Worm (Caenorhabditis elegans): ENCODE measurements around the gene F37C12.18.

The F37C12.18 gene

ce11 chrIII:7161055-7161454 lies 34.2 kb downstream of the F37C12.18 start, which contains the start of gene rnp-7:
rnp-7 (minus strand) TSS chrIII:7161155.
- TF ChIP-seq elt-1 (tag; optimal IDR thresholded peaks at IDR 0.05) (no peak), mdl-1 (tag; optimal IDR thresholded peaks at IDR 0.05) (no peak), sem-4 (tag; optimal IDR thresholded peaks at IDR 0.05) (no peak), zag-1 (tag; optimal IDR thresholded peaks at IDR 0.05) (no peak), nhr-6 (tag; optimal IDR thresholded peaks at IDR 0.05) (no peak), ztf-1 (GFP tag; conservative IDR thresholded peaks at IDR 0.05) (no peak), alr-1 (tag; optimal IDR thresholded peaks at IDR 0.05) (no peak), ceh-16 (tag; optimal IDR thresholded peaks at IDR 0.05) (no peak), dmd-4 (tag; optimal IDR thresholded peaks at IDR 0.05) (no peak), nhr-11 (tag; optimal IDR thresholded peaks at IDR 0.05) (no peak), unc-39 (tag; optimal IDR thresholded peaks at IDR 0.05) (no peak), lsy-2 (tag; optimal IDR thresholded peaks at IDR 0.05) (no peak), skn-1 (tag; optimal IDR thresholded peaks at IDR 0.05) (no peak), snpc-4 (tag; optimal IDR thresholded peaks at IDR 0.05) (no peak), nhr-23 (tag; optimal IDR thresholded peaks at IDR 0.05) (no peak)

DNA sequence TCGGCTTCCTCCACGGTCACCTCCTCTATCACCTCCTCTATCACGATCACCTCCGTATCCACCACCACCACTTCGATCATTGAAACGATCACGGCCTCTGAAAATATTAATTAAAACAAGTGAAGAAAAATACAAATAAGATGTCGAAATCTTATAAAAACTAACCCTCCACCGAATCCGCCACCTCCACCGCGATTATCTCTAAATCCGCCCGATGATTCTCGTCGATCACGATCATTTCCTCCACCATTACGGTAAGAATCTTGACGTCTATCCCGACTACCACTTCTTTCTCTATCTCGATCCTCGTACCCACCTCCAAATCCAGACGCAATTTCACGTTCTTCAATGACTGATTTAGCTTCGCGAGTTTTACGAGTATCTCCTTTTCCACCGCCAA lies 36.0 kb downstream of the F37C12.18 start:
- TF ChIP-seq nhr-129 (tag; optimal IDR thresholded peaks at IDR 0.05) (no peak), nhr-77 (tag; optimal IDR thresholded peaks at IDR 0.05) (no peak), F13H6.1 (tag; optimal IDR thresholded peaks at IDR 0.05) (no peak), gmeb-1 (tag; optimal IDR thresholded peaks at IDR 0.05) (no peak), lin-11 (tag; optimal IDR thresholded peaks at IDR 0.05) (no peak), sma-3 (GFP tag; optimal IDR thresholded peaks at IDR 0.05) (no peak), nhr-12 (tag; optimal IDR thresholded peaks at IDR 0.05) (no peak)

ce11 chrIII:7158709-7159108 lies 36.5 kb downstream of the F37C12.18 start, which contains the start of gene nuo-4:
nuo-4 (minus strand) TSS chrIII:7158809.
- TF ChIP-seq lin-11 (tag; optimal IDR thresholded peaks at IDR 0.05) (no peak), ztf-4 (tag; optimal IDR thresholded peaks at IDR 0.05) (no peak), alr-1 (tag; optimal IDR thresholded peaks at IDR 0.05) (no peak), nhr-129 (tag; optimal IDR thresholded peaks at IDR 0.05) (no peak)

DNA sequence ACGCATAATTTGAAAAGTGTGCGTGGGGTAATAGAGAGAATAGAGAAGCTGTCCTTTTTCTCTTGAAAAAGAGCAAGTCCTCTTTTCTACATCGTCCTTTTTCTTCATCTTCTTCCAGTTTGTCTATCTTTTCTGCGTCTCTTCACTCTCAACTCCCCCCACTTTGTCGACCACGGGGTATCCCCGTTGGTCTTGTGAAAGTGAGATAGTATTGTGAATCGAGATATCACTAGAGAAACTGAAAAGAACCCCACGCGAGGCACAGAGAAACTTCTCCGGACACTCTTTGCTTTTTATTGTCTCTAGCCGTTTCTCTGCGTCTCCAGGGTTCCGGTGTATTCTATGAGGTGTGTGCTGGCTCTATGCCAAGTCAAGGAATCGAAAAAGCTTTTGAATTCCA lies 39.6 kb downstream of the F37C12.18 start:
- TF ChIP-seq lin-13 (GFP tag; optimal IDR thresholded peaks at IDR 0.05) = peak; percentile 90
- peak; percentile 95 for TF ChIP-seq crh-2 (tag; optimal IDR thresholded peaks at IDR 0.05)
- TF ChIP-seq lin-11 (tag; optimal IDR thresholded peaks at IDR 0.05) = peak; percentile 86
- TF ChIP-seq lin-39 (tag; optimal IDR thresholded peaks at IDR 0.05) = peak; percentile 35
- TF ChIP-seq nhr-25 (tag; optimal IDR thresholded peaks at IDR 0.05) = peak; percentile 92
- peak; percentile 92 for TF ChIP-seq ztf-4 (tag; optimal IDR thresholded peaks at IDR 0.05)
- TF ChIP-seq ama-1 (optimal IDR thresholded peaks at IDR 0.05) = peak; percentile 79
- TF ChIP-seq snpc-4 (tag; optimal IDR thresholded peaks at IDR 0.05) = peak; percentile 76
- no peak for TF ChIP-seq ztf-1 (GFP tag; conservative IDR thresholded peaks at IDR 0.05)
- no peak for TF ChIP-seq elt-1 (tag; optimal IDR thresholded peaks at IDR 0.05)
- peak; percentile 87 for TF ChIP-seq Y55F3AM.14 (GFP tag; optimal IDR thresholded peaks at IDR 0.05)
- TF ChIP-seq egl-27 (tag; optimal IDR thresholded peaks at IDR 0.05) = peak; percentile 100
- TF ChIP-seq sma-9 (GFP tag; optimal IDR thresholded peaks at IDR 0.05) = peak; percentile 98
- TF ChIP-seq sma-9 (tag; optimal IDR thresholded peaks at IDR 0.05) = peak; percentile 38
- TF ChIP-seq ztf-11 (tag; optimal IDR thresholded peaks at IDR 0.05) = peak; percentile 69
- peak; percentile 98 to 99 for TF ChIP-seq mdl-1 (tag; optimal IDR thresholded peaks at IDR 0.05)
- TF ChIP-seq nhr-12 (tag; optimal IDR thresholded peaks at IDR 0.05) = no peak
- TF ChIP-seq ceh-16 (tag; optimal IDR thresholded peaks at IDR 0.05) = peak; percentile 76
- TF ChIP-seq elt-3 (tag; optimal IDR thresholded peaks at IDR 0.05) = no peak
- no peak for TF ChIP-seq aly-2 (tag; optimal IDR thresholded peaks at IDR 0.05)
- TF ChIP-seq zag-1 (tag; optimal IDR thresholded peaks at IDR 0.05) = peak; percentile 93
- TF ChIP-seq fos-1 (tag; optimal IDR thresholded peaks at IDR 0.05) = peak; percentile 78
- peak; percentile 96 for TF ChIP-seq F13H6.1 (tag; optimal IDR thresholded peaks at IDR 0.05)
- peak; percentile 75 for TF ChIP-seq nhr-10 (tag; optimal IDR thresholded peaks at IDR 0.05)
- no peak for TF ChIP-seq peb-1 (tag; optimal IDR thresholded peaks at IDR 0.05)
- no peak for TF ChIP-seq nhr-237 (tag; optimal IDR thresholded peaks at IDR 0.05)
- TF ChIP-seq mab-5 (tag; optimal IDR thresholded peaks at IDR 0.05) = peak; percentile 84
- no peak for TF ChIP-seq ceh-82 (tag; optimal IDR thresholded peaks at IDR 0.05)
- TF ChIP-seq unc-39 (tag; optimal IDR thresholded peaks at IDR 0.05) = no peak
- TF ChIP-seq unc-55 (GFP tag; optimal IDR thresholded peaks at IDR 0.05) = peak; percentile 89
- peak; percentile 97 for TF ChIP-seq C34F6.9 (tag; optimal IDR thresholded peaks at IDR 0.05)
- peak; percentile 94 for TF ChIP-seq nhr-129 (tag; optimal IDR thresholded peaks at IDR 0.05)
- peak; percentile 96 for TF ChIP-seq nhr-6 (tag; optimal IDR thresholded peaks at IDR 0.05)
- TF ChIP-seq gmeb-1 (tag; optimal IDR thresholded peaks at IDR 0.05) = peak; percentile 77
- no peak for TF ChIP-seq R02D3.7 (tag; optimal IDR thresholded peaks at IDR 0.05)
- TF ChIP-seq sem-4 (tag; optimal IDR thresholded peaks at IDR 0.05) = peak; percentile 92
- TF ChIP-seq ZK546.5 (tag; optimal IDR thresholded peaks at IDR 0.05) = peak; percentile 64
- peak; percentile 93 for TF ChIP-seq nhr-21 (tag; optimal IDR thresholded peaks at IDR 0.05)
- no peak for TF ChIP-seq dmd-4 (tag; optimal IDR thresholded peaks at IDR 0.05)
- no peak for TF ChIP-seq nhr-11 (tag; optimal IDR thresholded peaks at IDR 0.05)
- TF ChIP-seq blmp-1 (tag; optimal IDR thresholded peaks at IDR 0.05; ENCODE audit: insufficient read depth) = peak; percentile 49
